Worm (Caenorhabditis elegans) whole organism, L4/young adult: ENCODE measurements around the gene sqst-5.

Source experiments
- W03F9.2 ChIP-seq: fragments of 150-350 bp; optimal IDR thresholded peaks from 2 replicates; lab custom pipeline; 2014; ENCODE audit warnings: missing biosample characterization, missing genetic modification characterization
- dao-5 ChIP-seq: sonication (generic microtip); optimal IDR thresholded peaks from 2 replicates; lab custom pipeline; 2016; ENCODE audit warnings: missing genotype, missing genetic modification characterization, moderate library complexity, missing compliant biosample characterization
- him-1 ChIP-seq: sonication (generic microtip); optimal IDR thresholded peaks from 2 replicates; lab custom pipeline; 2016; ENCODE audit warnings: missing genotype, missing genetic modification reagents, missing genetic modification characterization, missing compliant biosample characterization

sqst-5 gene

ce11 chrIII:147570-148076 is at the start of gene sqst-5:
Gene sqst-5, minus strand, starts transcription at chrIII:147620.
- no peak for TF ChIP-seq W03F9.2 (tag; lab: Kevin White, UChicago)
- TF ChIP-seq him-1 (tag; lab: Kevin White, UChicago) = no peak
- TF ChIP-seq dao-5 = no peak

ce11 chrIII:194160-194559 is 46.7 kb upstream of the sqst-5 start, which contains the start of gene F40G9.17:
Gene F40G9.17, plus strand, starts transcription at chrIII:194460.
- no peak for TF ChIP-seq dao-5
- TF ChIP-seq him-1 (tag; lab: Kevin White, UChicago) = no peak

DNA sequence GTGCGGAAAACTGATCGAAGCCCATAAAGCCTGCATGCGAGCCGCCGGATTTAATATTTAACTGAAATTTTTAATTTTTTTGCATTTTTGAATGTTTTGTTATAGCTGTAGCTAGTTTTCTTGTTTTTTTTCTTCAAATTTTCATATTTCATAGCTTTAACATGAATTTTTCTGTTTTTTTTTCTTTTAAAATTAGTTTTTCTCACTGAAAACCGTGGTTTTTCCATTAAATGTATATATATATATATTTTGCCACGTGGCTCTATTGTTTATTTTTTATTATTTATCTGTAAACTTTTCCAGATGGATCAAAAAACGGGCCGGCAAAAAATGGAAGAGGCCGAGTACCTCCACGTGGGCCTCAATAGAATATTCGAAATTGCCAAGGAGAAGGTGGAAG is 44.4 kb upstream of the sqst-5 start, which contains the start of gene sec-20:
TSS of gene sec-20 (plus strand) at position 301 of the 400 bp plus-strand sequence.
- TF ChIP-seq dao-5 (no peak), W03F9.2 (tag; lab: Kevin White, UChicago) (no peak), him-1 (tag; lab: Kevin White, UChicago) (no peak)

- TF ChIP-seq dao-5 (no peak), him-1 (tag; lab: Kevin White, UChicago) (no peak), W03F9.2 (tag; lab: Kevin White, UChicago) (no peak)
Observed at ce11 chrIII:190686-191085, 43.3 kb upstream of the sqst-5 start, which contains the start of gene cox-17. Gene cox-17, plus strand, starts transcription at chrIII:190986.

DNA sequence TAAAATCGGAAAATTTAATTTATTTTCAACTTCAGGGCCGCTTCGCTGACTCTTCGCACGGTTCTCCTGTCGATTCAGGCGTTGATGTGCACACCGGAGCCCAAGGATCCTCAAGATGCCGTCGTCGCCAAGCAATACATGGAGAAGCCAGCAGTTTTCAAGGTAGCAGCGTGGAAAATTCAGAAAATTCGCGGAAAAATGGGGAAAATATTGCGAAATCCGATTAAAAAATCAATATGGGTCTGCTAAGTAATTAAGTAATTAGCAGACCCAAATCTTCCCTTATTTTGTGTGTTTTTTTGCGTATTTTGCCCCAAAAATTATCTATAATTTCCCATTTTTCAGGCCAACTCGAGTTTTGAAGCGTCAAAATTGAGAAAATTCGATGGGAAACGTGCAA is 41.9 kb upstream of the sqst-5 start:
- no peak for TF ChIP-seq W03F9.2 (tag; lab: Kevin White, UChicago)
- no peak for TF ChIP-seq dao-5
- no peak for TF ChIP-seq him-1 (tag; lab: Kevin White, UChicago)

DNA sequence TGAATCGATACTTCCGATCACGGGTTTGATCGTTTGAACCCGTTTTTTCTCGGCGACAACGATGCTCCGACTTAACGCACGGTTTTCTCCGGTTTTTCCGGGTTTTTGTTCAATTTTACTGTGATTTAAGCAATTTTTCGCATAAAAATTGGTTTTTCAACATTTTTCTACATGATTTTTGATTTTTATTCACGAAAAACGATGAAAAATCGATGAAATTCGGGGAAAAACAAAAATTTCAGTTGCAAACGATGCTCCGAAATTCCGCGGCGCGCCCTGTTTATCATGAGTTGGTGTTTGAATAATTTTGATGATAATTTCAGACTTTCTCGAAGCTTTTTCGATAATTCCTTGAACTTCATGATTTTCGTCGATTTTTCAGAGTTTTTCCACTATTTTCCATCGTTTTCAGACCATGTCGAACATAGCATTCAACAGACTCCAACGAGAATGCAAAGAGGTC is 41.0 kb upstream of the sqst-5 start, which contains the start of gene ubc-20:
TSS of gene ubc-20 (plus strand) at position 413 of the 463 bp plus-strand sequence.
- TF ChIP-seq W03F9.2 (tag; lab: Kevin White, UChicago) (no peak), him-1 (tag; lab: Kevin White, UChicago) (no peak), dao-5 (no peak)

DNA sequence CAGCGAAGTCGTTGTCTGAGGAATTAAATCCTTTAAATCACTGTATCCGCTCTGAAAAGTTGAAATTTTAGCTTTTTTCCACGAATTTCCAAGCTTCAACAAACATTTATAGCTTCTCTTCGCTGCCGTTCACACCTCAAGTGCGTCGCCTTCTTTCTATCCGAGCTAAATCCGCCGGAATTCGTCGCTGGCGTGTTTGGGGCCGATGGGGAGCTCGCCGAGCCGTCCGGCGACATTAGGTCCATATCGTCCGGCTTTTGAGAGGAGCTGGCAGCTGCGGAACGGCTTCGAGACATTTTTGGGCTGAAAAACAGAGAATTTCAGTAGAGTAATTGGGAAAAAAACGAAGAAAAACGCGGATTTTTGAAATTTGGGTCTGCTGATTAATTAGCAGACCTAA is 40.4 kb upstream of the sqst-5 start, which contains the start of gene mxl-2:
TSS of gene mxl-2 (minus strand) at position 303 of the 400 bp plus-strand sequence.
- TF ChIP-seq dao-5 (no peak), him-1 (tag; lab: Kevin White, UChicago) (no peak), W03F9.2 (tag; lab: Kevin White, UChicago) (no peak)

DNA sequence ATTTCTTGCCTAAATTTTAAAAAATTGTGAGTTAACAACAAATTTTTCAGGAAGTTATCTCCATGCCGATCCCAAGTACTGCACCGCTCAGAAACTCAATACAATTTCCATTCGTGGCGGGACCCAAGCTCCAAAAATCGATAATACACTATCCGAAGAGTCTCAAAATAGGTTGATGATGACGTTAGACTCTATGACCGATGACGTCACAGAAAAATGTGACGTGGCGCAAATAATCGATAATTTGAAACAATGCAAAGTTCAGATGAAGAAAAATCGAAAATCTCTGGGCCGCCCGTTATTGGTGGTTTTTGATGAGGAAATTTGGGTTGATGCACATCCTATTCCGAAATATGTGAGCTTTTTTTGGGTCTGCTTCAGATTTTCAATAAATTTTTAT is 36.9 kb upstream of the sqst-5 start:
- TF ChIP-seq dao-5 (no peak), W03F9.2 (tag; lab: Kevin White, UChicago) (no peak), him-1 (tag; lab: Kevin White, UChicago) (no peak)

ce11 chrIII:183072-183471 is 35.7 kb upstream of the sqst-5 start:
- no peak for TF ChIP-seq W03F9.2 (tag; lab: Kevin White, UChicago)
- no peak for TF ChIP-seq him-1 (tag; lab: Kevin White, UChicago)
- no peak for TF ChIP-seq dao-5

DNA sequence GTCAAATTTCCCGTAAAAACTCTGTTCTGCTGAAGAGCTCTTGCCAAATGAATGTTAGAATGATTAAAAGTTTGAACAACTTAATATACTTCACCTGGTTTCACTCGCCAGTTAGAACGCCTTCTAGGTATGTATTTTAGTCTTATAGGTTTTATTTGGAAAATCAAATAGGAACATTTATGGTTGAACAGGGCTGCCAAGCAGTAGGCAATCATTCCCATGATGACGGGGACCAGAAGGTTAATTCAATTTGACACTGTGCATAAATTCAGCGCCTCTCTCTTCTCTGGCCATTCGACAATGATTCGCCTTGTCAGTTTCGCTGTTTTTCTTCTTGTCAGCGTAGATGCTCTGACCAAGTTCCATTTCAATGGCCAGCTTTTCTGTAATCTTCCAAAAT is 34.7 kb upstream of the sqst-5 start, which contains the start of gene F40G9.15:
TSS of gene F40G9.15 (plus strand) at position 301 of the 400 bp plus-strand sequence.
- TF ChIP-seq W03F9.2 (tag; lab: Kevin White, UChicago) = no peak
- no peak for TF ChIP-seq dao-5

- TF ChIP-seq him-1 (tag; lab: Kevin White, UChicago) = no peak
- no peak for TF ChIP-seq W03F9.2 (tag; lab: Kevin White, UChicago)
- no peak for TF ChIP-seq dao-5
Observed at ce11 chrIII:180963-181362, 33.5 kb upstream of the sqst-5 start, which contains the start of gene F40G9.5. Gene F40G9.5, plus strand, starts transcription at chrIII:181263.

DNA sequence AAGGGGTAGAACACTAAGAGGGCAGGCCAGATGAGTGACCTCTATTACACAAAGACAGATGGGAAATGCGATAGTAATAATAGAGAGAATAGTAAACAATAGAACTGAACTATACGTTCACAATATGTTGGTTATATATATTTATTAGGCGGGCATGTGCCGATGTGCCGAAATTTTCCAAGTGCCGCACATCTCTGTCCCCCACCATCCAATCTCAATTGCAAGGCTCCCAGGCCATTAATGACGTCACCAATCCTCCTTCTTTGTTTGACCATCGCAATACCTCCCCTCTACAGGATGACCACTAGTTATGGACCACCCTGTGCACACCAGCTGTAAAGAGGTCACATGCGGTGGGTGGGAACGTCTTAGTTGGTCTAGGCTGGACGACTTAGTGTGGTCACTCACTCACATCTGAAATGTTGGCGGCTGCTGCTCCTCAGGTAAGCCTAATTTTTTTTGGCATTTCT is 31.7 kb upstream of the sqst-5 start, which contains the start of gene F40G9.6:
TSS of gene F40G9.6 (plus strand) at position 420 of the 470 bp plus-strand sequence.
- TF ChIP-seq W03F9.2 (tag; lab: Kevin White, UChicago) (no peak), him-1 (tag; lab: Kevin White, UChicago) (no peak), dao-5 (no peak)

DNA sequence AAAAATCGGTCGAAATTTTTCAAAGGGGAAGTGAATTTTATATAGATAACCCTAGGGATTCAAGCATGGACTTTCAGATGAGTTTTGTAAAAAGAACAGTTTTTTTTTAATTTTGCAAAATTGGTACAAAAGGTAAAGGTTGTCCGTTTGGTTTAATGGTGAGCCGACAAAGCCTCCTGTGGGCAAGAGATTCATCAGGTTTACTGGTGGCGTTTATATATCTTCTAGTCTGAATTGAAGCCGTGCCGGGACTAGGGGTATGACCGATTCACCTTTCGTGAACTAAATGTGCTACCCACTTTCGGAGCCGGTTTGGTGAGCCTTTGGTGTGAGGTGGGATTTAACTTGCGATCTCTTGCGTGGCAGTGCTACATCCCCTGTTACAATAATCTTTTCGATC is 30.7 kb upstream of the sqst-5 start:
- TF ChIP-seq dao-5 = no peak
- no peak for TF ChIP-seq W03F9.2 (tag; lab: Kevin White, UChicago)
- TF ChIP-seq him-1 (tag; lab: Kevin White, UChicago) = no peak

DNA sequence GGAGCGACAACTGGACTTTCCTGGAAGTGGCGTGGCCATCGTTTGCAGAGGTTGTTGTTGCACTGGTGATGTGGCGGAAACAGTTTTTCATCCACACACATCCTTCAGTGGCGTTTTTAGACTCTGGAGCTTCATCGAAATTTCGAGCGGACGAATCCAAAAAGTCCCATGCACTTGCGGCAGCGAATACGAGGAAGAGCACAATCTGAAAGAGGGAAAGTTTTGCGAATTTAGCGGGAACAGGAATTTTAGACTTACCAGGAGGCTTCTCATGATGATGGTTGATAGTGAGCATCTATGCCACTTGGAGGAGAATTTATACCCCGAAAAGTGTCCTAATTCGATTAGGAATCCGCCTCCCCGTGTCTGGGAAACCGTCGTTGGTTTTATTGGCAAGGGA is 30.3 kb upstream of the sqst-5 start, which contains the start of gene F40G9.14:
TSS of gene F40G9.14 (minus strand) at position 101 of the 400 bp plus-strand sequence.
- TF ChIP-seq him-1 (tag; lab: Kevin White, UChicago) = no peak
- no peak for TF ChIP-seq W03F9.2 (tag; lab: Kevin White, UChicago)
